Fruit fly (Drosophila melanogaster) whole organism, wandering third instar larva: ENCODE results near the gene CG9902.

ENCODE experiments used
- Abd-B ChIP-seq: fragments of >200 bp; optimal IDR thresholded peaks from 2 replicates; lab custom pipeline; 2017; ENCODE audit warnings: missing biosample characterization, missing genetic modification characterization
- CG32264 ChIP-seq: fragments of 200-800 bp; sonication (Bioruptor generic); optimal IDR thresholded peaks from 2 replicates; lab custom pipeline; 2016; ENCODE audit warnings: missing biosample characterization, missing genetic modification characterization
- CG9705 ChIP-seq: fragments of 200-800 bp; sonication (Bioruptor generic); optimal IDR thresholded peaks from 2 replicates; lab custom pipeline; 2018; ENCODE audit warnings: missing biosample characterization, mild to moderate bottlenecking, missing genetic modification characterization
- CrebA ChIP-seq: fragments of 200-800 bp; sonication (Bioruptor generic); optimal IDR thresholded peaks from 2 replicates; lab custom pipeline; 2016; ENCODE audit warnings: missing biosample characterization, mild to moderate bottlenecking, missing genetic modification characterization, borderline replicate concordance
- Dfd ChIP-seq: fragments of >200 bp; optimal IDR thresholded peaks from 2 replicates; lab custom pipeline; 2017; ENCODE audit warnings: missing biosample characterization, missing genetic modification characterization
- Dif ChIP-seq: fragments of 200-275, 200-300 bp; sonication (Bioruptor generic); optimal IDR thresholded peaks from 2 replicates; lab custom pipeline; 2018; ENCODE audit warnings: missing biosample characterization, missing genetic modification characterization; ENCODE audit not compliant: partially characterized antibody
- GATAd ChIP-seq: sonication (Bioruptor generic); optimal IDR thresholded peaks from 2 replicates; lab custom pipeline; 2016; ENCODE audit warnings: missing biosample characterization, missing genetic modification characterization
- HLH106 ChIP-seq: fragments of 200-800 bp; optimal IDR thresholded peaks from 3 replicates; lab custom pipeline; 2019; ENCODE audit warnings: missing biosample characterization, mild to moderate bottlenecking, missing genetic modification characterization, moderate library complexity
- Hnf4 ChIP-seq: fragments of 200-800 bp; sonication (Bioruptor generic); optimal IDR thresholded peaks from 2 replicates; lab custom pipeline; 2016; ENCODE audit warnings: missing biosample characterization, mild to moderate bottlenecking, missing genetic modification characterization
- Hr78 ChIP-seq: fragments of >200 bp; optimal IDR thresholded peaks from 2 replicates; lab custom pipeline; 2017; ENCODE audit warnings: missing biosample characterization, missing genetic modification characterization
- Hr83 ChIP-seq: fragments of 200-300 bp; sonication (Bioruptor generic); optimal IDR thresholded peaks from 2 replicates; lab custom pipeline; 2016; ENCODE audit warnings: missing biosample characterization, mild to moderate bottlenecking, missing genetic modification characterization, moderate library complexity; ENCODE audit not compliant: poor library complexity, severe bottlenecking
- Jra ChIP-seq: sonication (Bioruptor generic); optimal IDR thresholded peaks from 2 replicates; lab custom pipeline; 2016; ENCODE audit warnings: missing biosample characterization, missing genetic modification characterization
- Myc ChIP-seq: fragments of >200 bp; optimal IDR thresholded peaks from 2 replicates; lab custom pipeline; 2017
- OdsH ChIP-seq: fragments of 200-800 bp; sonication (Bioruptor generic); optimal IDR thresholded peaks from 2 replicates; lab custom pipeline; 2016; ENCODE audit warnings: missing biosample characterization, mild to moderate bottlenecking, missing genetic modification characterization
- Rel ChIP-seq, 2 experiments: fragments of 200-800 bp; sonication (Bioruptor generic) in 1 of 2; optimal IDR thresholded peaks; 2 replicates in 1 of 2; 3 replicates in 1 of 2; lab custom pipeline; 2016 to 2019; ENCODE audit warnings: mild to moderate bottlenecking in 2 of 2, missing biosample characterization in 2 of 2, missing genetic modification characterization in 2 of 2, moderate library complexity in 1 of 2
- Sp1 ChIP-seq: fragments of 200-800 bp; sonication (Bioruptor generic); optimal IDR thresholded peaks from 3 replicates; lab custom pipeline; 2019; ENCODE audit warnings: missing biosample characterization, mild to moderate bottlenecking, missing genetic modification characterization, moderate library complexity
- Vsx2 ChIP-seq: fragments of 200-300, 225-300 bp; sonication (Bioruptor generic); optimal IDR thresholded peaks from 2 replicates; lab custom pipeline; 2018; ENCODE audit warnings: missing biosample characterization, missing genetic modification characterization; ENCODE audit not compliant: partially characterized antibody
- br ChIP-seq: fragments of 200-800 bp; sonication (Bioruptor generic); optimal IDR thresholded peaks from 2 replicates; lab custom pipeline; 2016; ENCODE audit warnings: missing biosample characterization, missing genetic modification characterization
- brk ChIP-seq: fragments of 200-800 bp; sonication (Bioruptor generic); optimal IDR thresholded peaks from 2 replicates; lab custom pipeline; 2016; ENCODE audit warnings: missing biosample characterization, mild to moderate bottlenecking, missing genetic modification characterization
- dl ChIP-seq, 2 experiments: fragments of 175-275, 200-275 bp in 1 of 2; fragments of 200-275 bp in 1 of 2; sonication (Bioruptor generic); optimal IDR thresholded peaks; lab custom pipeline; 2018; ENCODE audit warnings: mild to moderate bottlenecking in 2 of 2, missing biosample characterization in 2 of 2, missing genetic modification characterization in 2 of 2, moderate library complexity in 2 of 2; ENCODE audit not compliant: partially characterized antibody in 2 of 2, insufficient read depth in 1 of 2
- dmrt93B ChIP-seq: fragments of 200-800 bp; sonication (Bioruptor generic); optimal IDR thresholded peaks from 2 replicates; lab custom pipeline; 2018; ENCODE audit warnings: missing biosample characterization, mild to moderate bottlenecking, missing genetic modification characterization
- dsf ChIP-seq: sonication (Bioruptor generic); optimal IDR thresholded peaks from 2 replicates; lab custom pipeline; 2016; ENCODE audit warnings: missing biosample characterization, missing genetic modification characterization, borderline replicate concordance
- ey ChIP-seq: fragments of 200-800 bp; sonication (Bioruptor generic); optimal IDR thresholded peaks from 2 replicates; lab custom pipeline; 2016; ENCODE audit warnings: missing biosample characterization, missing genetic modification characterization
- foxo ChIP-seq, 2 experiments: fragments of 200-800 bp; sonication (Bioruptor generic); optimal IDR thresholded peaks; 2 replicates in 1 of 2; 3 replicates in 1 of 2; lab custom pipeline; 2016 to 2017; ENCODE audit warnings: missing biosample characterization in 2 of 2, missing genetic modification characterization in 2 of 2
- fru ChIP-seq: fragments of 200-800 bp; sonication (Bioruptor generic); optimal IDR thresholded peaks from 3 replicates; lab custom pipeline; 2016; ENCODE audit warnings: missing biosample characterization, mild to moderate bottlenecking, missing genetic modification characterization
- h ChIP-seq: fragments of 200-800 bp; sonication (Bioruptor generic); optimal IDR thresholded peaks from 3 replicates; lab custom pipeline; 2016; ENCODE audit warnings: missing biosample characterization, mild to moderate bottlenecking, missing genetic modification characterization
- jim ChIP-seq: fragments of 175-275, 200-325 bp; sonication (Bioruptor generic); optimal IDR thresholded peaks from 2 replicates; lab custom pipeline; 2016; ENCODE audit warnings: missing biosample characterization, mild to moderate bottlenecking, missing genetic modification characterization
- lola ChIP-seq: fragments of >200 bp; optimal IDR thresholded peaks from 2 replicates; lab custom pipeline; 2017; ENCODE audit warnings: missing biosample characterization, missing genetic modification characterization
- pan ChIP-seq: fragments of >200 bp; optimal IDR thresholded peaks from 2 replicates; lab custom pipeline; 2017
- psq ChIP-seq: fragments of 200-800 bp; sonication (Bioruptor generic); optimal IDR thresholded peaks from 3 replicates; lab custom pipeline; 2017; ENCODE audit warnings: missing biosample characterization, mild to moderate bottlenecking, missing genetic modification characterization, moderate library complexity
- rgr ChIP-seq: fragments of 200-800 bp; sonication (Bioruptor generic); optimal IDR thresholded peaks from 3 replicates; lab custom pipeline; 2016; ENCODE audit warnings: missing biosample characterization, mild to moderate bottlenecking, missing genetic modification characterization
- sage ChIP-seq: fragments of 200-800 bp; sonication (Bioruptor generic); optimal IDR thresholded peaks from 2 replicates; lab custom pipeline; 2016; ENCODE audit warnings: missing biosample characterization, mild to moderate bottlenecking, missing genetic modification characterization
- sv ChIP-seq: fragments of 200-800 bp; sonication (Bioruptor generic); optimal IDR thresholded peaks from 3 replicates; lab custom pipeline; 2016; ENCODE audit warnings: missing biosample characterization, missing genetic modification characterization
- tai ChIP-seq: sonication (Bioruptor generic); optimal IDR thresholded peaks from 2 replicates; lab custom pipeline; 2016; ENCODE audit warnings: missing biosample characterization, missing genetic modification characterization
- usp ChIP-seq: fragments of >200 bp; optimal IDR thresholded peaks from 2 replicates; lab custom pipeline; 2017; ENCODE audit warnings: missing biosample characterization, missing genetic modification characterization

CG9902 gene

dm6 chrX:16585569-16585968 lies 38.2 kb upstream of the CG9902 start:
- TF ChIP-seq Rel (GFP tag; optimal IDR thresholded peaks at IDR 0.05; lab: Kevin White, UChicago) (no peak), Rel (tag; optimal IDR thresholded peaks at IDR 0.05; lab: Kevin White, UChicago) (no peak), Dif (GFP tag; lab: Kevin White, UChicago) (no peak), CrebA (GFP tag; lab: Kevin White, UChicago) (no peak), Jra (GFP tag; lab: Kevin White, UChicago) (no peak), ey (GFP tag; lab: Kevin White, UChicago) (peak; percentile 18), jim (GFP tag; lab: Kevin White, UChicago) (no peak), foxo (GFP tag; optimal IDR thresholded peaks at IDR 0.05; lab: Kevin White, UChicago) (peak in 1 of 2 experiments; percentile 44), pan (lab: Kevin White, UChicago) (no peak), OdsH (peak; percentile 6)
- TF ChIP-seq, all 38 proteins: peak for 3

dm6 chrX:16583730-16584129 lies 36.4 kb upstream of the CG9902 start:
- TF ChIP-seq Abd-B (GFP tag; lab: Kevin White, UChicago) (no peak), foxo (GFP tag; optimal IDR thresholded peaks at IDR 0.05; lab: Kevin White, UChicago) (no peak), tai (GFP tag; lab: Kevin White, UChicago) (no peak), psq (no peak), Vsx2 (GFP tag; lab: Kevin White, UChicago) (no peak), pan (lab: Kevin White, UChicago) (no peak), CrebA (GFP tag; lab: Kevin White, UChicago) (no peak), lola (GFP tag; lab: Kevin White, UChicago) (no peak), usp (GFP tag; lab: Kevin White, UChicago) (no peak), rgr (GFP tag; lab: Kevin White, UChicago) (no peak), dmrt93B (GFP tag; lab: Kevin White, UChicago) (no peak), CG32264 (GFP tag; lab: Kevin White, UChicago) (no peak), h (GFP tag; lab: Kevin White, UChicago) (no peak), br (GFP tag; lab: Kevin White, UChicago) (no peak), Dif (GFP tag; lab: Kevin White, UChicago) (no peak), sage (no peak)

dm6 chrX:16582145-16582544 lies 34.8 kb upstream of the CG9902 start:
- no peak for TF ChIP-seq Hnf4 (GFP tag; lab: Kevin White, UChicago)
- no peak for TF ChIP-seq ey (GFP tag; lab: Kevin White, UChicago)
- TF ChIP-seq Hr83 (GFP tag; lab: Kevin White, UChicago): peak; percentile 37
- TF ChIP-seq psq: no peak
- TF ChIP-seq, all 38 proteins: peak for 1

- TF ChIP-seq ey (GFP tag; lab: Kevin White, UChicago) (peak; percentile 1), brk (GFP tag; lab: Kevin White, UChicago) (no peak)
- TF ChIP-seq, all 38 proteins: peak for 1
These were observed 34.4 kb upstream of the CG9902 start for dm6 chrX:16581703-16582102.

dm6 chrX:16579978-16580377 lies 32.7 kb upstream of the CG9902 start:
- no peak for TF ChIP-seq dsf (GFP tag; lab: Kevin White, UChicago)
- TF ChIP-seq tai (GFP tag; lab: Kevin White, UChicago): no peak
- TF ChIP-seq Hnf4 (GFP tag; lab: Kevin White, UChicago): no peak
- TF ChIP-seq Myc (lab: Kevin White, UChicago): no peak
- no peak for TF ChIP-seq Hr83 (GFP tag; lab: Kevin White, UChicago)
- no peak for TF ChIP-seq Rel (GFP tag; optimal IDR thresholded peaks at IDR 0.05; lab: Kevin White, UChicago)
- no peak for TF ChIP-seq Rel (tag; optimal IDR thresholded peaks at IDR 0.05; lab: Kevin White, UChicago)
- peak; percentile 25 for TF ChIP-seq Sp1 (GFP tag; lab: Kevin White, UChicago)
- TF ChIP-seq jim (GFP tag; lab: Kevin White, UChicago): no peak
- peak; percentile 26 for TF ChIP-seq HLH106 (tag; lab: Kevin White, UChicago)
- no peak for TF ChIP-seq CG9705 (GFP tag; lab: Kevin White, UChicago)
- TF ChIP-seq Dfd (GFP tag; lab: Kevin White, UChicago): no peak
- no peak for TF ChIP-seq lola (GFP tag; lab: Kevin White, UChicago)
- no peak for TF ChIP-seq Vsx2 (GFP tag; lab: Kevin White, UChicago)
- no peak for TF ChIP-seq rgr (GFP tag; lab: Kevin White, UChicago)
- TF ChIP-seq usp (GFP tag; lab: Kevin White, UChicago): no peak
- no peak for TF ChIP-seq Abd-B (GFP tag; lab: Kevin White, UChicago)
- no peak for TF ChIP-seq brk (GFP tag; lab: Kevin White, UChicago)
- TF ChIP-seq CG32264 (GFP tag; lab: Kevin White, UChicago): no peak
- no peak for TF ChIP-seq Dif (GFP tag; lab: Kevin White, UChicago)
- TF ChIP-seq foxo (GFP tag; optimal IDR thresholded peaks at IDR 0.05; lab: Kevin White, UChicago): peak in 1 of 2 experiments; percentile 15
- no peak for TF ChIP-seq Jra (GFP tag; lab: Kevin White, UChicago)
- TF ChIP-seq ey (GFP tag; lab: Kevin White, UChicago): no peak
- TF ChIP-seq dl (GFP tag; optimal IDR thresholded peaks at IDR 0.05; lab: Kevin White, UChicago; ENCODE audit: insufficient read depth in 1 of 2, partially characterized antibody in 2 of 2): no peak
- no peak for TF ChIP-seq OdsH
- TF ChIP-seq Hr78: no peak
- no peak for TF ChIP-seq h (GFP tag; lab: Kevin White, UChicago)
- TF ChIP-seq br (GFP tag; lab: Kevin White, UChicago): no peak
- no peak for TF ChIP-seq CrebA (GFP tag; lab: Kevin White, UChicago)
- no peak for TF ChIP-seq sage
- no peak for TF ChIP-seq psq
- peak; percentile 15 for TF ChIP-seq sv
- TF ChIP-seq pan (lab: Kevin White, UChicago): no peak
- TF ChIP-seq dmrt93B (GFP tag; lab: Kevin White, UChicago): no peak
- TF ChIP-seq GATAd (GFP tag; lab: Kevin White, UChicago): no peak
- peak; percentile 20 for TF ChIP-seq fru (GFP tag; lab: Kevin White, UChicago)
